Worm (Caenorhabditis elegans): ENCODE measurements around the gene gst-3.
A peak's percentile ranks its signal among the peaks of the same experiment; 100 is the strongest.

Gene gst-3

ce11 chrIV:10157489-10158088 is 17.5 kb upstream of the gst-3 start, which contains the start of gene ttr-53:
Gene ttr-53 (plus strand): TSS chrIV:10158038.
- no peak for TF ChIP-seq unc-62 (GFP tag; optimal IDR thresholded peaks at IDR 0.05)
- peak; percentile 87 to 90 for TF ChIP-seq let-607 (tag; optimal IDR thresholded peaks at IDR 0.05)
- TF ChIP-seq lin-35 (GFP tag; optimal IDR thresholded peaks at IDR 0.05), result no peak
- peak; percentile 6 for TF ChIP-seq nhr-80 (tag; optimal IDR thresholded peaks at IDR 0.05)

ce11 chrIV:10157034-10157433 is 17.0 kb upstream of the gst-3 start:
- TF ChIP-seq F39B2.1 (GFP tag; IDR thresholded peaks at IDR 0.05), result no peak
- peak; percentile 22 for TF ChIP-seq him-1 (tag; optimal IDR thresholded peaks at IDR 0.05)
- TF ChIP-seq madf-6 (GFP tag; IDR thresholded peaks at IDR 0.05), result peak; percentile 90
- peak; percentile 95 for TF ChIP-seq lsl-1 (GFP tag; optimal IDR thresholded peaks at IDR 0.05)
- TF ChIP-seq ceh-91 (GFP tag; IDR thresholded peaks at IDR 0.05), result 0 out of 2 replicates have a peak, but pooled peaks have one; percentile 33
- no peak for TF ChIP-seq attf-3 (GFP tag; conservative IDR thresholded peaks at IDR 0.05)
- TF ChIP-seq let-526 (GFP tag; IDR thresholded peaks at IDR 0.05), result no peak
- TF ChIP-seq D2030.7 (GFP tag; IDR thresholded peaks at IDR 0.05), result peak; percentile 51
- peak; percentile 78 for TF ChIP-seq madf-8 (GFP tag; conservative IDR thresholded peaks at IDR 0.05)
- TF ChIP-seq snpc-1.1 (tag; optimal IDR thresholded peaks at IDR 0.05; ENCODE audit: insufficient read depth), result no peak
- TF ChIP-seq hmg-20 (GFP tag; IDR thresholded peaks at IDR 0.05), result no peak
- TF ChIP-seq xnd-1 (tag; optimal IDR thresholded peaks at IDR 0.05), result peak; percentile 80
- no peak for TF ChIP-seq Y53G8AR.9 (GFP tag; conservative IDR thresholded peaks at IDR 0.05)
- TF ChIP-seq dox-1 (GFP tag; IDR thresholded peaks at IDR 0.05), result 0 out of 2 replicates have a peak, but pooled peaks have one; percentile 30
- no peak for TF ChIP-seq F57C9.4 (tag; optimal IDR thresholded peaks at IDR 0.05)
- TF ChIP-seq pbrm-1 (GFP tag; IDR thresholded peaks at IDR 0.05), result peak; percentile 42; the same call in 1 of the 2 replicates
- no peak for TF ChIP-seq hrde-1 (tag; optimal IDR thresholded peaks at IDR 0.05; ENCODE audit: borderline replicate concordance)
- TF ChIP-seq hsf-1 (GFP tag; IDR thresholded peaks at IDR 0.05), result no peak
- no peak for TF ChIP-seq snpc-4 (GFP tag; optimal IDR thresholded peaks at IDR 0.05)
- peak in 1 of 4 experiments; percentile 24 for TF ChIP-seq snpc-4 (tag; optimal IDR thresholded peaks at IDR 0.05)
- TF ChIP-seq cebp-2 (GFP tag; IDR thresholded peaks at IDR 0.05), result no peak
- no peak for TF ChIP-seq bed-1 (GFP tag; IDR thresholded peaks at IDR 0.05)
- TF ChIP-seq nhr-90 (tag; optimal IDR thresholded peaks at IDR 0.05), result no peak
- peak; percentile 6 for TF ChIP-seq snpc-1.3 (tag; optimal IDR thresholded peaks at IDR 0.05; ENCODE audit: insufficient read depth)
- no peak for TF ChIP-seq hmg-1.2 (GFP tag; IDR thresholded peaks at IDR 0.05)
- peak; percentile 10 for TF ChIP-seq lin-54 (GFP tag; optimal IDR thresholded peaks at IDR 0.05)
- TF ChIP-seq F49E8.2 (tag; optimal IDR thresholded peaks at IDR 0.05; ENCODE audit: insufficient read depth), result peak; percentile 31
- TF ChIP-seq F33H1.4 (GFP tag; IDR thresholded peaks at IDR 0.05), result peak; percentile 90

- TF ChIP-seq madf-6 (GFP tag; IDR thresholded peaks at IDR 0.05) (peak; percentile 48; the same call in 1 of the 2 replicates), snpc-4 (GFP tag; optimal IDR thresholded peaks at IDR 0.05) (no peak), snpc-4 (tag; optimal IDR thresholded peaks at IDR 0.05) (no peak)
Observed at ce11 chrIV:10155475-10155874, 15.4 kb upstream of the gst-3 start, which contains the start of gene ttr-54. Gene ttr-54 (plus strand): TSS chrIV:10155775.

ce11 chrIV:10153479-10153878 is 13.4 kb upstream of the gst-3 start:
- TF ChIP-seq snpc-1.1 (tag; optimal IDR thresholded peaks at IDR 0.05; ENCODE audit: insufficient read depth) (no peak), snpc-4 (GFP tag; optimal IDR thresholded peaks at IDR 0.05) (no peak), snpc-4 (tag; optimal IDR thresholded peaks at IDR 0.05) (no peak), ceh-79 (tag; optimal IDR thresholded peaks at IDR 0.05) (no peak), tbx-9 (tag; optimal IDR thresholded peaks at IDR 0.05; ENCODE audit: borderline replicate concordance) (no peak), Y95B8A.8 (GFP tag; IDR thresholded peaks at IDR 0.05) (no peak), hmg-1.2 (GFP tag; IDR thresholded peaks at IDR 0.05) (no peak), Y56A3A.18 (GFP tag; IDR thresholded peaks at IDR 0.05) (no peak), bed-2 (GFP tag; IDR thresholded peaks at IDR 0.05) (no peak), gei-17 (GFP tag; optimal IDR thresholded peaks at IDR 0.05) (no peak)

Data from whole organism, young adult.